Worm (Caenorhabditis elegans): ENCODE measurements around the gene ing-3.

ce11 chrII:13919100-13919499, 43.3 kb downstream of the ing-3 start:
- no peak for TF ChIP-seq tbx-2 (tag; optimal IDR thresholded peaks at IDR 0.05)
- no peak for TF ChIP-seq sdc-2 (tag; optimal IDR thresholded peaks at IDR 0.05)
